Worm (Caenorhabditis elegans) whole organism, L2 larva: Measurements from ENCODE around the gene F55G11.4.

ENCODE experiments used
- F13H6.1 ChIP-seq: sonication (generic microtip); optimal IDR thresholded peaks from 2 replicates; lab custom pipeline; 2016; ENCODE audit warnings: missing genetic modification characterization, missing compliant biosample characterization
- R02D3.7 ChIP-seq: fragments of 150-350 bp; optimal IDR thresholded peaks from 2 replicates; lab custom pipeline; 2014; ENCODE audit warnings: missing biosample characterization, missing genetic modification characterization
- ZK546.5 ChIP-seq: sonication (generic microtip); optimal IDR thresholded peaks from 2 replicates; lab custom pipeline; 2017; ENCODE audit warnings: missing biosample characterization, missing genetic modification characterization
- alr-1 ChIP-seq: fragments of 150-350 bp; optimal IDR thresholded peaks from 2 replicates; lab custom pipeline; 2014; ENCODE audit warnings: missing biosample characterization, missing genetic modification characterization
- ama-1 ChIP-seq: fragments of 150-350 bp; optimal IDR thresholded peaks from 2 replicates; lab custom pipeline; 2018; ENCODE audit warnings: inconsistent platforms
- blmp-1 ChIP-seq: sonication (generic microtip); optimal IDR thresholded peaks from 2 replicates; lab custom pipeline; 2017; ENCODE audit warnings: missing genetic modification characterization, mild to moderate bottlenecking, missing compliant biosample characterization, antibody characterized with exemption, moderate library complexity; ENCODE audit not compliant: insufficient read depth
- ceh-16 ChIP-seq: fragments of 150-350 bp; optimal IDR thresholded peaks from 2 replicates; lab custom pipeline; 2014; ENCODE audit warnings: missing biosample characterization, missing genetic modification characterization
- crh-2 ChIP-seq: sonication (generic microtip); optimal IDR thresholded peaks from 2 replicates; lab custom pipeline; 2017; ENCODE audit warnings: missing biosample characterization, missing genetic modification characterization
- egl-27 ChIP-seq: sonication (generic microtip); optimal IDR thresholded peaks from 3 replicates; lab custom pipeline; 2017; ENCODE audit warnings: missing biosample characterization, missing genetic modification reagents, missing genetic modification characterization
- elt-1 ChIP-seq: fragments of 150-350 bp; optimal IDR thresholded peaks from 2 replicates; lab custom pipeline; 2014; ENCODE audit warnings: missing biosample characterization, missing genetic modification characterization
- fos-1 ChIP-seq: fragments of 150-350 bp; optimal IDR thresholded peaks from 2 replicates; lab custom pipeline; 2014; ENCODE audit warnings: missing biosample characterization, missing genetic modification characterization
- lin-11 ChIP-seq: fragments of 150-350 bp; sonication (generic microtip); optimal IDR thresholded peaks from 2 replicates; lab custom pipeline; 2014; ENCODE audit warnings: missing biosample characterization, missing genetic modification characterization, inconsistent platforms, mixed read lengths
- lin-13 ChIP-seq: fragments of 150-350 bp; optimal IDR thresholded peaks from 2 replicates; lab custom pipeline; 2014; ENCODE audit warnings: missing biosample characterization, missing genetic modification reagents, missing genetic modification characterization
- mab-5 ChIP-seq: fragments of 150-350 bp; optimal IDR thresholded peaks from 2 replicates; lab custom pipeline; 2014; ENCODE audit warnings: missing biosample characterization, missing genetic modification characterization
- mbf-1 ChIP-seq: sonication (generic microtip); optimal IDR thresholded peaks from 2 replicates; lab custom pipeline; 2017; ENCODE audit warnings: missing biosample characterization, missing genetic modification characterization
- nhr-11 ChIP-seq: fragments of 150-350 bp; optimal IDR thresholded peaks from 2 replicates; lab custom pipeline; 2014; ENCODE audit warnings: missing biosample characterization, missing genetic modification characterization
- nhr-237 ChIP-seq: fragments of 150-350 bp; optimal IDR thresholded peaks from 2 replicates; lab custom pipeline; 2014; ENCODE audit warnings: missing biosample characterization, missing genetic modification characterization
- nhr-25 ChIP-seq: fragments of 150-350 bp; sonication (generic microtip); optimal IDR thresholded peaks from 3 replicates; lab custom pipeline; 2014; ENCODE audit warnings: missing biosample characterization, missing genetic modification characterization
- nhr-6 ChIP-seq: fragments of 150-350 bp; optimal IDR thresholded peaks from 2 replicates; lab custom pipeline; 2014; ENCODE audit warnings: missing biosample characterization, missing genetic modification characterization
- nhr-77 ChIP-seq: fragments of 150-350 bp; optimal IDR thresholded peaks from 2 replicates; lab custom pipeline; 2014; ENCODE audit warnings: missing biosample characterization, missing genetic modification characterization
- sem-4 ChIP-seq: fragments of 150-350 bp; optimal IDR thresholded peaks from 2 replicates; lab custom pipeline; 2014; ENCODE audit warnings: missing biosample characterization, missing genetic modification reagents, missing genetic modification characterization
- skn-1 ChIP-seq: sonication (generic microtip); optimal IDR thresholded peaks from 2 replicates; lab custom pipeline; 2017; ENCODE audit warnings: missing biosample characterization, missing genetic modification characterization
- sma-9 ChIP-seq, 2 experiments: fragments of 150-350 bp in 1 of 2; sonication (generic microtip) in 1 of 2; optimal IDR thresholded peaks; 2 replicates each; lab custom pipeline; 2014 to 2016; ENCODE audit warnings: missing genetic modification characterization in 2 of 2, mild to moderate bottlenecking in 1 of 2, missing biosample characterization in 1 of 2, missing compliant biosample characterization in 1 of 2, missing genetic modification reagents in 1 of 2, moderate library complexity in 1 of 2
- snpc-4 ChIP-seq: fragments of 150-350 bp; optimal IDR thresholded peaks from 2 replicates; lab custom pipeline; 2014; ENCODE audit warnings: missing biosample characterization, missing genetic modification characterization
- unc-55 ChIP-seq: fragments of 150-350 bp; sonication (generic microtip); optimal IDR thresholded peaks from 3 replicates; lab custom pipeline; 2014; ENCODE audit warnings: missing biosample characterization, missing genetic modification reagents, missing genetic modification characterization
- unc-62 ChIP-seq: fragments of 150-350 bp; optimal IDR thresholded peaks from 2 replicates; lab custom pipeline; 2014; ENCODE audit warnings: missing biosample characterization, missing genetic modification reagents, missing genetic modification characterization
- ztf-1 ChIP-seq: fragments of 200-800 bp; sonication (Bioruptor generic); conservative IDR thresholded peaks from 2 replicates; pipeline ENCODE4 v1.3.6; 2022; ENCODE audit warnings: missing genetic modification characterization, missing compliant biosample characterization
- ztf-11 ChIP-seq: sonication (generic microtip); optimal IDR thresholded peaks from 2 replicates; lab custom pipeline; 2017; ENCODE audit warnings: missing biosample characterization, missing genetic modification characterization
- ztf-4 ChIP-seq: fragments of 150-350 bp; optimal IDR thresholded peaks from 2 replicates; lab custom pipeline; 2014; ENCODE audit warnings: missing biosample characterization, missing genetic modification characterization

F55G11.4 gene

ce11 chrIV:12962564-12962963, 10.9 kb upstream of the F55G11.4 start, which contains the start of gene F55G11.8:
Gene F55G11.8, plus strand, starts transcription at chrIV:12962808.
- peak; percentile 25 for TF ChIP-seq sma-9 (GFP tag; optimal IDR thresholded peaks at IDR 0.05; lab: Kevin White, UChicago)
- TF ChIP-seq sma-9 (tag; optimal IDR thresholded peaks at IDR 0.05; lab: Kevin White, UChicago), result no peak
- TF ChIP-seq fos-1 (tag; lab: Kevin White, UChicago), result peak; percentile 86
- TF ChIP-seq sem-4, result no peak
- TF ChIP-seq skn-1 (tag; lab: Kevin White, UChicago), result peak; percentile 43

DNA sequence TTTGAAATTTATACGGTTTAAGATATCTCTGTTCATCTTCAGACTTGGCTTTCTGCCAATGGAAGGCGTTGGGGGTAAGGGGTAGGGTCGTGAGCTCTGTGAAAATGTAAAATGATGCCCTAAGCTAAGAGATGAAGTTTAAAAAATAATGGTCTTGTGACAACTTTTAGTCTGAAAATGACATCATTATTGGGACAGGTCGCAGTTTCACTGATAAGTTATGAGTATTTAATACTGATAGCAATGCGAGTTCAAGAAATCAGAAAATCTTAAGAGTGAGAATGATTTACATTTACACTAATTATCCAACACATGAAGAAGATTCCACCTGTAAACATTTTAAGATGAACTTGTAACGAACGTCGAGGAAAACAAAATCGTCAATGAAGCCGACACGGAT, 8.8 kb upstream of the F55G11.4 start:
- TF ChIP-seq fos-1 (tag; lab: Kevin White, UChicago) (peak; percentile 56), sma-9 (GFP tag; optimal IDR thresholded peaks at IDR 0.05; lab: Kevin White, UChicago) (peak; percentile 33), sma-9 (tag; optimal IDR thresholded peaks at IDR 0.05; lab: Kevin White, UChicago) (no peak), ceh-16 (tag; lab: Kevin White, UChicago) (no peak), ama-1 (lab: Kevin White, UChicago) (no peak), unc-55 (GFP tag; lab: Kevin White, UChicago) (no peak), nhr-237 (no peak), alr-1 (tag; lab: Kevin White, UChicago) (no peak), lin-11 (no peak)
- TF ChIP-seq, all 48 proteins: peak for 2

DNA sequence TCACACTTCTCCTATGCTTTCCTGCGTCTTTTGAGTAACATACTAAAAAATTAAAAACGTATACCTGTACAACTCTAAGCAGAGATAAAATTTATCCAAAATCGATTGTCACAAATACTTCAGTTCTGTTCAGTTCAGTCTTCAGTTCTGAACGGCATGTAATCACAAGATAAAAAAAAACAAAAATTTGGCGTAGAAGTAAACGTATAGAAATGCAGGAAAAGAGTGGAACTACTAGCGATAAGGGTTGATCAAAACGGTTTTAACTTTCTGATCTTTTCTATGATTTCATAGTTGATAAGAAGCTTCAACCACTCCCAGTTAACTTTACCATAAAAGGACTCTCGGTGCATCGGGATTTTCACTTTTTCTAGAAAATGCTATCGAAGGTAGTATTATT, 8.3 kb upstream of the F55G11.4 start, which contains the start of gene dod-22:
dod-22 (plus strand) TSS at position 301 of the 400 bp plus-strand sequence.
- TF ChIP-seq unc-55 (GFP tag; lab: Kevin White, UChicago) (no peak), mbf-1 (tag; lab: Kevin White, UChicago) (no peak), fos-1 (tag; lab: Kevin White, UChicago) (peak; percentile 21)

ce11 chrIV:12967303-12967702, 6.1 kb upstream of the F55G11.4 start:
- TF ChIP-seq fos-1 (tag; lab: Kevin White, UChicago), result no peak
- TF ChIP-seq, all 48 proteins: peak for 0

- TF ChIP-seq nhr-25, result no peak
- no peak for TF ChIP-seq ztf-4 (tag; lab: Kevin White, UChicago)
- no peak for TF ChIP-seq lin-13 (GFP tag; lab: Kevin White, UChicago)
- no peak for TF ChIP-seq ZK546.5 (tag; lab: Kevin White, UChicago)
- peak; percentile 21 for TF ChIP-seq skn-1 (tag; lab: Kevin White, UChicago)
- peak; percentile 82 for TF ChIP-seq fos-1 (tag; lab: Kevin White, UChicago)
These were observed 4.3 kb upstream of the F55G11.4 start, which contains the start of gene F55G11.2 for ce11 chrIV:12969141-12969540. Gene F55G11.2, minus strand, starts transcription at chrIV:12969289.

DNA sequence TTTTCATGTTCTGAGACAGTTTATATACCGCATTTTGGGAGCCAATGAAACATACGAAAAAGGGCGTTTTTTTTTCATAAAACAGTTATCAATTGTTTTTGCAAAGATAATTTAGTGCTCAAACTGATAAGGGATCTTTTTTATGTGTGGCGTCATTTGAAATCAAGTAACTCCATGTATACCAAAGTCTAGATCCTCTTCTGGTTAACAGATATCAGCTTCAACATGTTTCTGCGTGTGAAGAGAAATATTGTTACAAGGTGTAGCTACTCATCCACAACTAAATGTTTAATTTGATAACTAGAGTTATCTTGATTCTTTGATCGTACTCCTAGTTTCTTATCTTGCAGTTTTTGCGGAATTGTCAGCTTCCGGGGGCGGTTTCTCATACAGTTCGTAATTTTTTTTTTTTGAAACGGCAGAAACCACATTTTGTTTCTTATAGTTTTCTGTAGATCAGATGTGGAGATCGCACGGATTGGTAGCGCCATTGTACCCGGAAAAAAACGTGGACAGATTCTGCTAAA, 1.4 kb upstream of the F55G11.4 start:
- TF ChIP-seq nhr-25 (no peak), sma-9 (GFP tag; optimal IDR thresholded peaks at IDR 0.05; lab: Kevin White, UChicago) (no peak), sma-9 (tag; optimal IDR thresholded peaks at IDR 0.05; lab: Kevin White, UChicago) (no peak), fos-1 (tag; lab: Kevin White, UChicago) (peak; percentile 41), ZK546.5 (tag; lab: Kevin White, UChicago) (no peak), ztf-1 (no peak)

- TF ChIP-seq nhr-237 (no peak), R02D3.7 (no peak), blmp-1 (tag; lab: Kevin White, UChicago) (no peak), egl-27 (no peak), nhr-11 (no peak), ztf-11 (tag; lab: Kevin White, UChicago) (no peak), unc-62 (GFP tag; lab: Kevin White, UChicago) (no peak), elt-1 (tag; lab: Kevin White, UChicago) (no peak), crh-2 (tag; lab: Kevin White, UChicago) (no peak), mab-5 (no peak), nhr-6 (tag; lab: Kevin White, UChicago) (no peak), nhr-77 (no peak), F13H6.1 (tag; lab: Kevin White, UChicago) (no peak), snpc-4 (no peak), mbf-1 (tag; lab: Kevin White, UChicago) (no peak)
These were observed 644 bp upstream of the F55G11.4 start for ce11 chrIV:12972780-12973179.
